Worm (Caenorhabditis elegans): ENCODE data around the gene F21D5.6.

DNA sequence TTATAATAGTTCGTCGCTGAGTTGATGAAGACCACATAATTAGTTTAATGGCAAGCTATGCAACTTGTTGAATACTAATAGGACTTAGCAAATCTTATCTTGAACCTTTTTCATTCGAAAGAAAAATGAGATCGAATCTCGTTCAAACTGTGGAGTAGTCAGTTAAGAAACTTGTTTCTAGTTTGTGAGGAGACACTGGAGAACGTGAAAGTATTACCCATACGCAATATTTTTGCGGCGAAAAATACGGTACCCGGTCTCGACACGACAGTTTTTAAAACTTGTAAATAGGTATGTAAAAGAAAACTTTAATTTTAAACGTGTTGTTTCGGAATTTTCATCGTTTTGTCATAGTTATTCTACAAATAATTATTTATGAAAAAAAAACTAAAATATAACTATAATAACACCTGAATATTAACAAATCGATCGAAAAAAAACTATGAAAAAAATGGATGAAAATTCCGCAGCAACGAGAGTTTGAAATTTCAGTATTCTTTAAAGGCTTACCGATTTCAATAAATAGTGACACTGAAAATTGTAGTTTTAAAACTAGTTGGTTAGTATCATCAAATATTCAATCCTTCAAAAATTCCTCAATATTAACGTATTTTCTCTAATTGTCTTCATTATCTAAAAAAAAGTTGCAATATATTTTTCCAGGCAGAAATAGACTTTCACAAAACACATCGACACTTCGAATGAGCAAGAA lies 4.6 kb upstream of the F21D5.6 start, which contains the start of the genes F20C5.7 and parg-1:
- TF ChIP-seq K09A11.1 (tag; optimal IDR thresholded peaks at IDR 0.05; ENCODE audit: insufficient read depth): no peak
- no peak for TF ChIP-seq T23F11.4 (GFP tag; optimal IDR thresholded peaks at IDR 0.05)
- TF ChIP-seq elt-2 (tag; optimal IDR thresholded peaks at IDR 0.05): no peak
- no peak for TF ChIP-seq fkh-6 (tag; optimal IDR thresholded peaks at IDR 0.05)
- TF ChIP-seq unc-3 (GFP tag; conservative IDR thresholded peaks at IDR 0.05): no peak
- TF ChIP-seq unc-3 (tag; optimal IDR thresholded peaks at IDR 0.05): no peak
- no peak for TF ChIP-seq pqm-1 (tag; optimal IDR thresholded peaks at IDR 0.05)
- TF ChIP-seq elt-4 (tag; optimal IDR thresholded peaks at IDR 0.05): no peak
- no peak for TF ChIP-seq ceh-30 (tag; optimal IDR thresholded peaks at IDR 0.05)
- TF ChIP-seq odd-2 (tag; optimal IDR thresholded peaks at IDR 0.05): no peak
- TF ChIP-seq nhr-11 (tag; optimal IDR thresholded peaks at IDR 0.05): no peak
- no peak for TF ChIP-seq ceh-14 (tag; optimal IDR thresholded peaks at IDR 0.05)
- TF ChIP-seq unc-86 (tag; optimal IDR thresholded peaks at IDR 0.05): no peak
